Fruit fly (Drosophila melanogaster) whole organism, embryonic: ENCODE measurements around the gene Cpsf5.

Source experiments
- Abd-B ChIP-seq: fragments of 200-800 bp; sonication (Bioruptor generic); optimal IDR thresholded peaks from 2 replicates; lab custom pipeline; 2018; ENCODE audit warnings: missing biosample characterization, mild to moderate bottlenecking, missing genetic modification characterization, moderate library complexity
- Atf6 ChIP-seq: fragments of 200-800 bp; sonication (Bioruptor generic); IDR thresholded peaks from 2 replicates; pipeline ENCODE4 v1.3.6; 2022; ENCODE audit warnings: missing biosample characterization, missing genetic modification characterization
- Awh ChIP-seq: fragments of 200-800 bp; sonication (Bioruptor generic); IDR thresholded peaks from 2 replicates; pipeline ENCODE4, ENCODE4 v1.3.6; 2022; ENCODE audit warnings: missing biosample characterization, missing genetic modification characterization
- CG10462 ChIP-seq: fragments of 200-800 bp; sonication (Bioruptor generic); optimal IDR thresholded peaks from 2 replicates; lab custom pipeline; 2016; ENCODE audit warnings: missing biosample characterization, missing genetic modification characterization
- CG11695 ChIP-seq: fragments of 200-800 bp; sonication (Bioruptor generic); IDR thresholded peaks from 3 replicates; pipeline ENCODE4 v1.3.6; 2022; ENCODE audit warnings: missing biosample characterization, missing genetic modification characterization
- CG12236 ChIP-seq: fragments of 200-800 bp; sonication (Bioruptor generic); optimal IDR thresholded peaks from 2 replicates; lab custom pipeline; 2016; ENCODE audit warnings: missing biosample characterization, missing genetic modification characterization
- CG14441 ChIP-seq: fragments of 200-800 bp; sonication (Bioruptor generic); IDR thresholded peaks from 2 replicates; pipeline ENCODE4 v1.3.6; 2022; ENCODE audit warnings: missing biosample characterization, missing genetic modification characterization
- CG17328 ChIP-seq: fragments of 200-800 bp; sonication (Bioruptor generic); IDR thresholded peaks from 2 replicates; pipeline ENCODE4 v1.3.6; 2022; ENCODE audit warnings: missing biosample characterization, missing genetic modification characterization
- CG17612 ChIP-seq: fragments of 200-800 bp; sonication (Bioruptor generic); IDR thresholded peaks from 2 replicates; pipeline ENCODE4 v1.3.6; 2022; ENCODE audit warnings: missing biosample characterization, missing genetic modification characterization
- CG2199 ChIP-seq: fragments of 200-800 bp; sonication (Bioruptor generic); IDR thresholded peaks from 3 replicates; pipeline ENCODE4 v1.3.6; 2022; ENCODE audit warnings: missing biosample characterization, missing genetic modification characterization
- CG32532 ChIP-seq: fragments of 200-800 bp; sonication (Bioruptor generic); IDR thresholded peaks from 2 replicates; pipeline ENCODE4 v1.3.6; 2022; ENCODE audit warnings: missing biosample characterization, missing genetic modification characterization
- CG3281 ChIP-seq: fragments of 200-800 bp; sonication (Bioruptor generic); optimal IDR thresholded peaks from 3 replicates; lab custom pipeline; 2017; ENCODE audit warnings: missing biosample characterization, mild to moderate bottlenecking, missing genetic modification characterization
- CG33213 ChIP-seq: fragments of 200-800 bp; sonication (Bioruptor generic); optimal IDR thresholded peaks from 3 replicates; lab custom pipeline; 2016; ENCODE audit warnings: missing biosample characterization, missing genetic modification characterization
- CG5953 ChIP-seq: fragments of 200-800 bp; sonication (Bioruptor generic); IDR thresholded peaks from 2 replicates; pipeline ENCODE4 v1.3.6; 2022; ENCODE audit warnings: missing biosample characterization, missing genetic modification characterization
- Drgx ChIP-seq: fragments of 200-800 bp; sonication (Bioruptor generic); IDR thresholded peaks from 2 replicates; pipeline ENCODE4 v1.3.6; 2022; ENCODE audit warnings: missing biosample characterization, missing genetic modification characterization
- Gug ChIP-seq: fragments of 200-800 bp; sonication (Bioruptor generic); IDR thresholded peaks from 4 replicates; pipeline ENCODE4 v1.3.6; 2022; ENCODE audit warnings: missing biosample characterization, missing genetic modification characterization
- H2.0 ChIP-seq: fragments of 200-800 bp; sonication (Bioruptor generic); IDR thresholded peaks from 2 replicates; pipeline ENCODE4 v1.3.6; 2022; ENCODE audit warnings: missing biosample characterization, missing genetic modification characterization
- Med ChIP-seq: fragments of 200-800 bp; sonication (Bioruptor generic); peaks from one replicate; lab custom pipeline; 2016; ENCODE audit warnings: missing biosample characterization, missing genetic modification characterization, mild to moderate bottlenecking, inconsistent platforms, moderate library complexity
- Nf-YA ChIP-seq: fragments of 200-800 bp; sonication (Bioruptor generic); IDR thresholded peaks from 2 replicates; pipeline ENCODE4 v1.3.6; 2022; ENCODE audit warnings: missing biosample characterization, missing genetic modification characterization
- Optix ChIP-seq: fragments of 200-800 bp; sonication (Bioruptor generic); IDR thresholded peaks from 3 replicates; pipeline ENCODE4 v1.3.6; 2022; ENCODE audit warnings: missing biosample characterization, missing genetic modification characterization
- Pdp1 ChIP-seq, 2 experiments: fragments of 200-800 bp; sonication (Bioruptor generic); optimal IDR thresholded peaks; 3 replicates each; lab custom pipeline; 2016; ENCODE audit warnings: missing biosample characterization in 2 of 2, missing genetic modification characterization in 2 of 2, mild to moderate bottlenecking in 1 of 2, moderate library complexity in 1 of 2
- Ptx1 ChIP-seq: fragments of 200-800 bp; sonication (Bioruptor generic); IDR thresholded peaks from 2 replicates; pipeline ENCODE4 v1.3.6; 2022; ENCODE audit warnings: missing biosample characterization, missing genetic modification characterization
- Sox102F ChIP-seq: fragments of 200-800 bp; sonication (Bioruptor generic); optimal IDR thresholded peaks from 2 replicates; lab custom pipeline; 2018; ENCODE audit warnings: missing biosample characterization, mild to moderate bottlenecking, missing genetic modification characterization, moderate library complexity
- Xrp1 ChIP-seq: fragments of 200-800 bp; sonication (Bioruptor generic); IDR thresholded peaks from 2 replicates; pipeline ENCODE4 v1.3.6; 2022; ENCODE audit warnings: missing biosample characterization, missing genetic modification characterization
- ap ChIP-seq: fragments of 200-800 bp; sonication (Bioruptor generic); IDR thresholded peaks from 2 replicates; pipeline ENCODE4 v1.3.6; 2022; ENCODE audit warnings: missing biosample characterization, missing genetic modification characterization
- ase ChIP-seq: fragments of 200-800 bp; sonication (Bioruptor generic); IDR thresholded peaks from 3 replicates; pipeline ENCODE4 v1.3.6; 2022; ENCODE audit warnings: missing biosample characterization, missing genetic modification characterization
- chm ChIP-seq: fragments of 200-800 bp; sonication (Bioruptor generic); IDR thresholded peaks from 2 replicates; pipeline ENCODE4 v1.3.6; 2022; ENCODE audit warnings: missing biosample characterization, missing genetic modification characterization
- ci ChIP-seq: fragments of 200-800 bp; sonication (Bioruptor generic); IDR thresholded peaks from 3 replicates; pipeline ENCODE4 v1.3.6; 2022; ENCODE audit warnings: missing biosample characterization, missing genetic modification characterization
- gro ChIP-seq: fragments of 200-800 bp; sonication (Bioruptor generic); optimal IDR thresholded peaks from 2 replicates; lab custom pipeline; 2016; ENCODE audit warnings: missing biosample characterization, missing genetic modification characterization
- ham ChIP-seq: fragments of 200-800 bp; sonication (Bioruptor generic); IDR thresholded peaks from 2 replicates; pipeline ENCODE4 v1.3.6; 2022; ENCODE audit warnings: missing biosample characterization, missing genetic modification characterization
- hkb ChIP-seq, 2 experiments: fragments of 200-800 bp in 1 of 2; fragments of >200 bp in 1 of 2; sonication (Bioruptor generic) in 1 of 2; IDR thresholded peaks in 1 of 2; optimal IDR thresholded peaks in 1 of 2; 2 replicates each; pipeline versions ENCODE4 v1.3.6 to Lab custom; 2017 to 2022; ENCODE audit warnings: missing biosample characterization in 1 of 2, missing genetic modification characterization in 1 of 2
- lmd ChIP-seq: fragments of 200-800 bp; sonication (Bioruptor generic); IDR thresholded peaks from 2 replicates; pipeline ENCODE4 v1.3.6; 2022; ENCODE audit warnings: missing biosample characterization, missing genetic modification characterization
- org-1 ChIP-seq: fragments of 200-800 bp; sonication (Bioruptor generic); optimal IDR thresholded peaks from 2 replicates; lab custom pipeline; 2017; ENCODE audit warnings: missing biosample characterization, missing genetic modification characterization
- pan ChIP-seq, 4 experiments: fragments of >200 bp in 3 of 4; fragments of 200-800 bp in 1 of 4; sonication (Bioruptor generic) in 1 of 4; optimal IDR thresholded peaks in 3 of 4; IDR thresholded peaks in 1 of 4; 2 replicates each; pipeline versions ENCODE4 v1.3.6 to Lab custom; 2017 to 2022; ENCODE audit warnings: missing biosample characterization in 2 of 4, missing genetic modification characterization in 2 of 4, mixed read lengths in 1 of 4
- prd ChIP-seq, 3 experiments: fragments of >200 bp in 2 of 3; fragments of 200-800 bp in 1 of 3; sonication (Bioruptor generic) in 1 of 3; optimal IDR thresholded peaks in 2 of 3; IDR thresholded peaks in 1 of 3; 2 replicates in 2 of 3; 3 replicates in 1 of 3; pipeline versions ENCODE4 v1.3.6 to Lab custom; 2017 to 2022; ENCODE audit warnings: missing biosample characterization in 1 of 3, missing genetic modification characterization in 1 of 3
- pros ChIP-seq: fragments of 200-800 bp; sonication (Bioruptor generic); optimal IDR thresholded peaks from 3 replicates; lab custom pipeline; 2019; ENCODE audit warnings: missing biosample characterization, mild to moderate bottlenecking, missing genetic modification characterization, moderate library complexity
- row ChIP-seq: fragments of 200-800 bp; sonication (Bioruptor generic); IDR thresholded peaks from 3 replicates; pipeline ENCODE4 v1.3.6; 2022; ENCODE audit warnings: missing biosample characterization, missing genetic modification characterization
- sens-2 ChIP-seq: fragments of 200-800 bp; sonication (Bioruptor generic); IDR thresholded peaks from 2 replicates; pipeline ENCODE4 v1.3.6; 2022; ENCODE audit warnings: missing biosample characterization, missing genetic modification characterization
- sisA ChIP-seq: fragments of 200-800 bp; sonication (Bioruptor generic); IDR thresholded peaks from 2 replicates; pipeline ENCODE4 v1.3.6; 2022; ENCODE audit warnings: missing biosample characterization, missing genetic modification characterization
- so ChIP-seq: fragments of 200-800 bp; sonication (Bioruptor generic); IDR thresholded peaks from 3 replicates; pipeline ENCODE4 v1.3.6; 2022; ENCODE audit warnings: missing biosample characterization, missing genetic modification characterization
- sqz ChIP-seq: fragments of 200-800 bp; sonication (Bioruptor generic); optimal IDR thresholded peaks from 3 replicates; lab custom pipeline; 2018; ENCODE audit warnings: missing biosample characterization, mild to moderate bottlenecking, missing genetic modification characterization
- sr ChIP-seq: fragments of 200-800 bp; sonication (Bioruptor generic); IDR thresholded peaks from 3 replicates; pipeline ENCODE4 v1.3.6; 2022; ENCODE audit warnings: missing biosample characterization, missing genetic modification characterization
- ttk ChIP-seq: fragments of 200-800 bp; sonication (Bioruptor generic); IDR thresholded peaks from 2 replicates; pipeline ENCODE4 v2.1.2; 2022; ENCODE audit warnings: missing biosample characterization, missing genetic modification characterization
- z ChIP-seq: fragments of 200-800 bp; sonication (Bioruptor generic); IDR thresholded peaks from 3 replicates; pipeline ENCODE4 v1.3.6; 2022; ENCODE audit warnings: missing biosample characterization, missing genetic modification characterization
- zfh1 ChIP-seq: fragments of 200-800 bp; sonication (Bioruptor generic); IDR thresholded peaks from 3 replicates; pipeline ENCODE4 v1.3.6; 2022; ENCODE audit warnings: missing biosample characterization, missing genetic modification characterization

Gene Cpsf5

DNA sequence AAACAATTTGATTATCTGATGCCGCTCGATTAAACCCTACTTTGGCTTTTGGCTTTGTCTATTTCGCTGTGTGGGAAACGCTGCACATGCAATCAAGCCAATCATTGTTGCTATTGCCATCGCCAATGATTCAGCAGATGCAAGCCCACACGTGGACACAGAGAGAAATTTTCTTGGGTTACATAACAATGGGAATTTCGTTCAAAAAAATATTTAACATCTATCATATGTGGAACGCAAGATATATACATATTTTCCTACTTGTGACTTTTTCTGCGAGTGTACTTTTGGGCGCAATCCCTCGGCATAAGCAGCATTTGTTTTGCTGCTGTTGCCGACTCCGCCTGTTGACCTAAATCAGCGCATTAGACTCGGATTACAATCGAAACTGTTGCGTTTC is 8.5 kb downstream of the Cpsf5 start (continued):
- TF ChIP-seq CG11695 (GFP tag; lab: Robert Waterston, UW) (peak; percentile 40; the same call in 1 of the 3 replicates), Nf-YA (GFP tag; lab: Robert Waterston, UW) (no peak), so (GFP tag; lab: Robert Waterston, UW) (no peak), CG12236 (no peak), sqz (GFP tag; lab: Kevin White, UChicago) (no peak), pros (GFP tag; lab: Kevin White, UChicago) (no peak), Gug (GFP tag; lab: Robert Waterston, UW) (no peak), CG17612 (GFP tag; lab: Robert Waterston, UW) (no peak), CG33213 (GFP tag; lab: Kevin White, UChicago) (no peak), Pdp1 (GFP tag; optimal IDR thresholded peaks at IDR 0.05; lab: Kevin White, UChicago) (peak in 1 of 2 experiments; percentile 71), CG14441 (GFP tag; lab: Robert Waterston, UW) (peak; percentile 40), chm (GFP tag; lab: Robert Waterston, UW) (0 out of 2 replicates have a peak, but pooled peaks have one; percentile 16), Abd-B (GFP tag; lab: Kevin White, UChicago) (no peak), ttk (GFP tag; lab: Robert Waterston, UW) (0 out of 2 replicates have a peak, but pooled peaks have one; percentile 5), CG3281 (GFP tag; lab: Kevin White, UChicago) (no peak), sens-2 (GFP tag; lab: Robert Waterston, UW) (0 out of 2 replicates have a peak, but pooled peaks have one; percentile 4), H2.0 (GFP tag; lab: Robert Waterston, UW) (no peak), CG5953 (0 out of 2 replicates have a peak, but pooled peaks have one; percentile 50), Ptx1 (GFP tag; lab: Robert Waterston, UW) (0 out of 2 replicates have a peak, but pooled peaks have one; percentile 20), CG2199 (GFP tag; lab: Robert Waterston, UW) (0 out of 3 replicates have a peak, but pooled peaks have one; percentile 33), ap (GFP tag; lab: Robert Waterston, UW) (0 out of 2 replicates have a peak, but pooled peaks have one; percentile 35), zfh1 (GFP tag; lab: Robert Waterston, UW) (0 out of 3 replicates have a peak, but pooled peaks have one; percentile 24), sisA (GFP tag; lab: Robert Waterston, UW) (peak; percentile 32; the same call in 1 of the 2 replicates), hkb (optimal IDR thresholded peaks at IDR 0.05; lab: Kevin White, UChicago) (no peak), hkb (GFP tag; IDR thresholded peaks at IDR 0.05; lab: Robert Waterston, UW) (0 out of 2 replicates have a peak, but pooled peaks have one; percentile 21), CG17328 (GFP tag; lab: Robert Waterston, UW) (0 out of 2 replicates have a peak, but pooled peaks have one; percentile 33), ham (no peak), pan (optimal IDR thresholded peaks at IDR 0.05; lab: Kevin White, UChicago) (no peak), pan (GFP tag; optimal IDR thresholded peaks at IDR 0.05 in 1 of 2, IDR thresholded peaks at IDR 0.05 in 1 of 2) (peak in 1 of 2 experiments; percentile 64), Awh (GFP tag; lab: Robert Waterston, UW) (peak; percentile 56; the same call in 1 of the 2 replicates), org-1 (GFP tag; lab: Kevin White, UChicago) (no peak), Med (GFP tag; lab: Kevin White, UChicago) (peak; percentile 47), prd (optimal IDR thresholded peaks at IDR 0.05; lab: Kevin White, UChicago) (no peak), prd (GFP tag; IDR thresholded peaks at IDR 0.05; lab: Robert Waterston, UW) (peak; percentile 33; the same call in 1 of the 3 replicates), Xrp1 (peak; percentile 14; the same call in 1 of the 2 replicates), Sox102F (peak; percentile 25), sr (GFP tag; lab: Robert Waterston, UW) (0 out of 3 replicates have a peak, but pooled peaks have one; percentile 25), lmd (GFP tag; lab: Robert Waterston, UW) (peak; percentile 11; the same call in 1 of the 2 replicates), CG10462 (no peak), z (GFP tag; lab: Robert Waterston, UW) (no peak), Drgx (GFP tag; lab: Robert Waterston, UW) (peak; percentile 83), CG32532 (GFP tag; lab: Robert Waterston, UW) (0 out of 2 replicates have a peak, but pooled peaks have one; percentile 9), gro (GFP tag; lab: Kevin White, UChicago) (no peak), Atf6 (GFP tag; lab: Robert Waterston, UW) (no peak), ci (peak; percentile 65; the same call in 2 of the 3 replicates), row (0 out of 3 replicates have a peak, but pooled peaks have one; percentile 23), ase (GFP tag; lab: Robert Waterston, UW) (0 out of 3 replicates have a peak, but pooled peaks have one; percentile 10), Optix (GFP tag; lab: Robert Waterston, UW) (0 out of 3 replicates have a peak, but pooled peaks have one; percentile 33)
